Worm (Caenorhabditis elegans) whole organism, L4 larva: ENCODE measurements around the gene F16B12.7.

Source experiments
- F37D6.2 ChIP-seq: sonication (generic microtip); optimal IDR thresholded peaks from 2 replicates; lab custom pipeline; 2016; ENCODE audit warnings: mild to moderate bottlenecking, missing genetic modification characterization, missing compliant biosample characterization
- F44E2.7 ChIP-seq: fragments of 200-800 bp; sonication (Bioruptor generic); IDR thresholded peaks from 2 replicates; pipeline ENCODE4 v2.1.2; 2022; ENCODE audit warnings: missing genetic modification characterization, missing compliant biosample characterization
- F49E8.2 ChIP-seq: sonication (generic microtip); optimal IDR thresholded peaks from 2 replicates; lab custom pipeline; 2016; ENCODE audit warnings: missing compliant biosample characterization, mild to moderate bottlenecking, missing genetic modification characterization, borderline replicate concordance
- T20F7.1 ChIP-seq: fragments of 200-800 bp; sonication (Bioruptor generic); optimal IDR thresholded peaks from 2 replicates; lab custom pipeline; 2018; ENCODE audit warnings: mild to moderate bottlenecking, missing genetic modification characterization, missing compliant biosample characterization
- Y105C5A.15 ChIP-seq: fragments of 200-800 bp; sonication (Bioruptor generic); IDR thresholded peaks from 2 replicates; pipeline ENCODE4 v1.3.6; 2022; ENCODE audit warnings: missing genetic modification characterization, missing compliant biosample characterization
- ZK546.5 ChIP-seq, 2 experiments: sonication (generic microtip); optimal IDR thresholded peaks; 2 replicates each; lab custom pipeline; 2017; ENCODE audit warnings: missing biosample characterization in 2 of 2, missing genetic modification characterization in 2 of 2
- aha-1 ChIP-seq: fragments of 150-350 bp; peaks from one replicate; lab custom pipeline; 2014; ENCODE audit warnings: missing biosample characterization, missing genetic modification characterization
- ama-1 ChIP-seq: fragments of 150-350 bp; optimal IDR thresholded peaks from 2 replicates; lab custom pipeline; 2014; ENCODE audit warnings: inconsistent platforms, mixed read lengths
- ceh-32 ChIP-seq: sonication (generic microtip); optimal IDR thresholded peaks from 2 replicates; lab custom pipeline; 2016; ENCODE audit warnings: mild to moderate bottlenecking, missing genetic modification characterization, missing compliant biosample characterization; ENCODE audit not compliant: poor library complexity
- ceh-44 ChIP-seq: fragments of 200-800 bp; sonication (Bioruptor generic); IDR thresholded peaks from 2 replicates; pipeline ENCODE4 v1.3.6; 2022; ENCODE audit warnings: missing genetic modification reagents, missing genetic modification characterization, missing compliant biosample characterization
- ceh-62 ChIP-seq: sonication (generic microtip); optimal IDR thresholded peaks from 2 replicates; lab custom pipeline; 2017; ENCODE audit warnings: missing biosample characterization, missing genetic modification characterization
- ceh-82 ChIP-seq: sonication (generic microtip); optimal IDR thresholded peaks from 2 replicates; lab custom pipeline; 2017; ENCODE audit warnings: missing biosample characterization, missing genetic modification characterization
- ctbp-1 ChIP-seq: fragments of 200-800 bp; sonication (Bioruptor generic); IDR thresholded peaks from 2 replicates; pipeline ENCODE4 v1.3.6; 2022; ENCODE audit warnings: missing genetic modification reagents, missing genetic modification characterization, missing compliant biosample characterization
- daf-12 ChIP-seq: fragments of 150-350 bp; optimal IDR thresholded peaks from 2 replicates; lab custom pipeline; 2014; ENCODE audit warnings: missing biosample characterization, missing genetic modification reagents, missing genetic modification characterization
- daf-16 ChIP-seq, 3 experiments: sonication (generic microtip); optimal IDR thresholded peaks; 2 replicates each; lab custom pipeline; 2016 to 2017; ENCODE audit warnings: missing genetic modification characterization in 3 of 3, missing genetic modification reagents in 3 of 3, mild to moderate bottlenecking in 2 of 3, missing compliant biosample characterization in 2 of 3, missing biosample characterization in 1 of 3, moderate library complexity in 1 of 3
- daf-19 ChIP-seq: fragments of 200-800 bp; sonication (Bioruptor generic); conservative IDR thresholded peaks from 2 replicates; pipeline ENCODE4 v1.3.6; 2022; ENCODE audit warnings: missing genetic modification characterization, missing compliant biosample characterization
- daf-8 ChIP-seq: fragments of 200-800 bp; sonication (Bioruptor generic); IDR thresholded peaks from 2 replicates; pipeline ENCODE4 v1.3.6; 2022; ENCODE audit warnings: missing genetic modification characterization, missing compliant biosample characterization
- dve-1 ChIP-seq: sonication (generic microtip); optimal IDR thresholded peaks from 2 replicates; lab custom pipeline; 2017; ENCODE audit warnings: antibody characterized with exemption, mild to moderate bottlenecking, missing genetic modification characterization, missing compliant biosample characterization; ENCODE audit not compliant: insufficient read depth
- egl-27 ChIP-seq: sonication (generic microtip); optimal IDR thresholded peaks from 3 replicates; lab custom pipeline; 2017; ENCODE audit warnings: missing biosample characterization, missing genetic modification reagents, missing genetic modification characterization
- egl-43 ChIP-seq: fragments of 200-800 bp; sonication (Bioruptor generic); IDR thresholded peaks from 2 replicates; pipeline ENCODE4 v1.3.6; 2022; ENCODE audit warnings: missing genetic modification reagents, missing genetic modification characterization, missing compliant biosample characterization
- fkh-10 ChIP-seq: fragments of 150-350 bp; optimal IDR thresholded peaks from 2 replicates; lab custom pipeline; 2014; ENCODE audit warnings: missing biosample characterization, missing genetic modification reagents, missing genetic modification characterization
- hmg-1.1 ChIP-seq: fragments of 200-800 bp; sonication (Bioruptor generic); IDR thresholded peaks from 2 replicates; pipeline ENCODE4 v1.3.6; 2022; ENCODE audit warnings: missing genetic modification reagents, missing genetic modification characterization, missing compliant biosample characterization
- lim-7 ChIP-seq: fragments of 200-800 bp; sonication (Bioruptor generic); IDR thresholded peaks from 2 replicates; pipeline ENCODE4 v1.3.6; 2022; ENCODE audit warnings: missing genetic modification characterization, missing compliant biosample characterization
- lin-13 ChIP-seq: fragments of 150-350 bp; optimal IDR thresholded peaks from 2 replicates; lab custom pipeline; 2014; ENCODE audit warnings: missing biosample characterization, missing genetic modification reagents, missing genetic modification characterization
- lin-29 ChIP-seq: fragments of 200-800 bp; sonication (Bioruptor generic); IDR thresholded peaks from 2 replicates; pipeline ENCODE4 v1.3.6; 2022; ENCODE audit warnings: missing genetic modification reagents, missing genetic modification characterization, missing compliant biosample characterization
- mdt-29 ChIP-seq: fragments of 200-800 bp; sonication (Bioruptor generic); IDR thresholded peaks from 2 replicates; pipeline ENCODE4 v1.3.6; 2022; ENCODE audit warnings: missing genetic modification reagents, missing genetic modification characterization, missing compliant biosample characterization
- mes-2 ChIP-seq: sonication (generic microtip); optimal IDR thresholded peaks from 2 replicates; lab custom pipeline; 2016; ENCODE audit warnings: missing genotype, mild to moderate bottlenecking, missing genetic modification characterization, missing compliant biosample characterization; ENCODE audit not compliant: poor library complexity, severe bottlenecking
- mxl-3 ChIP-seq: fragments of 200-800 bp; sonication (Bioruptor generic); optimal IDR thresholded peaks from 2 replicates; lab custom pipeline; 2018; ENCODE audit warnings: mild to moderate bottlenecking, missing genetic modification characterization, missing compliant biosample characterization
- nhr-10 ChIP-seq: fragments of 150-350 bp; optimal IDR thresholded peaks from 2 replicates; lab custom pipeline; 2014; ENCODE audit warnings: missing biosample characterization, missing genetic modification characterization
- nhr-237 ChIP-seq: sonication (generic microtip); optimal IDR thresholded peaks from 2 replicates; lab custom pipeline; 2017; ENCODE audit warnings: missing biosample characterization, missing genetic modification characterization
- nhr-28 ChIP-seq: fragments of 150-350 bp; optimal IDR thresholded peaks from 2 replicates; lab custom pipeline; 2014; ENCODE audit warnings: missing biosample characterization, missing genetic modification characterization
- nhr-41 ChIP-seq: fragments of 200-800 bp; sonication (Bioruptor generic); IDR thresholded peaks from 2 replicates; pipeline ENCODE4 v1.3.6; 2022; ENCODE audit warnings: missing genetic modification reagents, missing genetic modification characterization, missing compliant biosample characterization
- nhr-48 ChIP-seq: sonication (generic microtip); optimal IDR thresholded peaks from 2 replicates; lab custom pipeline; 2016; ENCODE audit warnings: mild to moderate bottlenecking, missing genetic modification characterization, missing compliant biosample characterization
- nhr-6 ChIP-seq: fragments of 150-350 bp; optimal IDR thresholded peaks from 2 replicates; lab custom pipeline; 2014; ENCODE audit warnings: missing biosample characterization, missing genetic modification characterization
- pha-4 ChIP-seq, 2 experiments: fragments of 150-350 bp in 1 of 2; fragments of 200-800 bp in 1 of 2; sonication (Bioruptor generic) in 1 of 2; IDR thresholded peaks in 1 of 2; optimal IDR thresholded peaks in 1 of 2; 2 replicates each; pipeline versions ENCODE4 v1.3.6 to Lab custom; 2014 to 2022; ENCODE audit warnings: missing genetic modification characterization in 2 of 2, missing genetic modification reagents in 2 of 2, missing biosample characterization in 1 of 2, missing compliant biosample characterization in 1 of 2
- pqm-1 ChIP-seq: sonication (generic microtip); optimal IDR thresholded peaks from 2 replicates; lab custom pipeline; 2017; ENCODE audit warnings: missing biosample characterization, missing genetic modification characterization
- rbr-2 ChIP-seq: sonication (generic microtip); optimal IDR thresholded peaks from 2 replicates; lab custom pipeline; 2016; ENCODE audit warnings: missing genotype, missing genetic modification characterization, missing compliant biosample characterization
- saeg-2 ChIP-seq: fragments of 200-800 bp; sonication (Bioruptor generic); IDR thresholded peaks from 2 replicates; pipeline ENCODE4 v1.3.6; 2022; ENCODE audit warnings: missing genetic modification reagents, missing genetic modification characterization, missing compliant biosample characterization
- set-16 ChIP-seq: fragments of 200-800 bp; sonication (Bioruptor generic); IDR thresholded peaks from 2 replicates; pipeline ENCODE4 v1.3.6; 2022; ENCODE audit warnings: missing genetic modification reagents, missing genetic modification characterization, missing compliant biosample characterization
- spr-1 ChIP-seq: sonication (generic microtip); optimal IDR thresholded peaks from 2 replicates; lab custom pipeline; 2016; ENCODE audit warnings: mild to moderate bottlenecking, missing genetic modification characterization, missing compliant biosample characterization
- spr-3 ChIP-seq: fragments of 200-800 bp; sonication (Bioruptor generic); optimal IDR thresholded peaks from 2 replicates; lab custom pipeline; 2018; ENCODE audit warnings: mild to moderate bottlenecking, missing genetic modification characterization, missing compliant biosample characterization
- unc-130 ChIP-seq: sonication (generic microtip); optimal IDR thresholded peaks from 2 replicates; lab custom pipeline; 2016; ENCODE audit warnings: missing genetic modification reagents, missing genetic modification characterization, missing compliant biosample characterization
- unc-39 ChIP-seq: sonication (generic microtip); optimal IDR thresholded peaks from 2 replicates; lab custom pipeline; 2017; ENCODE audit warnings: missing biosample characterization, missing genetic modification characterization
- zag-1 ChIP-seq: fragments of 150-350 bp; optimal IDR thresholded peaks from 2 replicates; lab custom pipeline; 2014; ENCODE audit warnings: missing biosample characterization, missing genetic modification characterization
- zfp-3 ChIP-seq: fragments of 200-800 bp; sonication (Bioruptor generic); conservative IDR thresholded peaks from 2 replicates; pipeline ENCODE4 v1.3.6; 2022; ENCODE audit warnings: missing genetic modification reagents, missing genetic modification characterization, missing compliant biosample characterization
- zip-2 ChIP-seq: fragments of 150-350 bp; optimal IDR thresholded peaks from 2 replicates; lab custom pipeline; 2014; ENCODE audit warnings: missing biosample characterization, missing genetic modification characterization
- ztf-11 ChIP-seq: fragments of 150-350 bp; optimal IDR thresholded peaks from 2 replicates; lab custom pipeline; 2014; ENCODE audit warnings: missing biosample characterization, missing genetic modification characterization

Gene F16B12.7

DNA sequence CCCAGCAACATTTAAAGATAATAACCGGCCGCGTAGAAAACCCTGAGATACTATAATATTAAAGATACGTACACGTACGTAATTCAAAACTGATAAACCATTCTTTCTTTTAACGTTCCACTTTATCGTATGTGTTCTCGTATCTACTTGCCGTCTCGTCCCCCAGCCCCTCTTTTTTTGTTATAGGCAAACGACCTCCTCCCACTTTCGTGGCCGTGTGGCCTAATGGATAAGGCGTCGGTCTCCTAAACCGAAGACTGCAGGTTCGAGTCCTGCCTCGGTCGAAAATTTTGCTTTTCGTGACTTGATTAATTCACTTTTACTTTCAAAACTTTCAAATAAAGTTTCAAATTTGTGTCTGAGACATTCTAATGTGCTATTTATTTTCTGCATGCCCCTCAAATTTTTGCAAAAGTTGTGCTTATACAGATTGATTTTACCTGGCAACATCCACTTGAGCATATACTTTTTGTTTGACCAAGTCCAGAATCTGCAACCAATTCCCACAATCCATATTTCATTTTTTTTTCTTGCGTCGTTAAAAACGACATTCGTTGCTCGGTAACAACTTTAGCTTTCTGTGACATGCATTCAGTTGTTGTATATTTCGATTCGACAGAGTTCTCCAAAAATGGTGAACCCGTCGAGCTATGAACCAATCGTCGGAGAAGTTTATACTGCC lies 7.3 kb downstream of the F16B12.7 start, which contains the start of gene F28H6.7 (continued):
- TF ChIP-seq daf-19 (no peak), nhr-41 (0 out of 2 replicates have a peak, but pooled peaks have one; percentile 64), nhr-48 (tag; lab: Kevin White, UChicago) (no peak), unc-130 (GFP tag; lab: Kevin White, UChicago) (peak; percentile 16), spr-1 (peak; percentile 44), lim-7 (GFP tag; lab: Robert Waterston, UW) (peak; percentile 84), nhr-6 (tag; lab: Kevin White, UChicago) (no peak), ceh-62 (tag; lab: Kevin White, UChicago) (no peak), egl-27 (tag; lab: Kevin White, UChicago) (no peak), daf-8 (GFP tag; lab: Robert Waterston, UW) (no peak), mdt-29 (GFP tag; lab: Robert Waterston, UW) (no peak), unc-39 (tag; lab: Kevin White, UChicago) (no peak), spr-3 (GFP tag; lab: Kevin White, UChicago) (peak; percentile 66), ctbp-1 (GFP tag; lab: Robert Waterston, UW) (no peak; the same call in none of the 2 replicates), ceh-32 (no peak), T20F7.1 (peak; percentile 18), mxl-3 (no peak), aha-1 (no peak), F44E2.7 (0 out of 2 replicates have a peak, but pooled peaks have one; percentile 47), ama-1 (lab: Kevin White, UChicago) (no peak), egl-43 (GFP tag; lab: Robert Waterston, UW) (peak; percentile 92), ZK546.5 (tag; optimal IDR thresholded peaks at IDR 0.05; lab: Kevin White, UChicago) (no peak), zip-2 (tag; lab: Kevin White, UChicago) (no peak), saeg-2 (GFP tag; lab: Robert Waterston, UW) (0 out of 2 replicates have a peak, but pooled peaks have one; percentile 16), rbr-2 (tag; lab: Kevin White, UChicago) (peak; percentile 61), F37D6.2 (tag; lab: Kevin White, UChicago) (peak; percentile 18), F49E8.2 (tag; lab: Kevin White, UChicago) (no peak), pqm-1 (no peak), daf-12 (tag; lab: Kevin White, UChicago) (no peak), ztf-11 (tag; lab: Kevin White, UChicago) (no peak), lin-13 (GFP tag; lab: Kevin White, UChicago) (peak; percentile 26)
- TF ChIP-seq, all 104 proteins: peak for 44

DNA sequence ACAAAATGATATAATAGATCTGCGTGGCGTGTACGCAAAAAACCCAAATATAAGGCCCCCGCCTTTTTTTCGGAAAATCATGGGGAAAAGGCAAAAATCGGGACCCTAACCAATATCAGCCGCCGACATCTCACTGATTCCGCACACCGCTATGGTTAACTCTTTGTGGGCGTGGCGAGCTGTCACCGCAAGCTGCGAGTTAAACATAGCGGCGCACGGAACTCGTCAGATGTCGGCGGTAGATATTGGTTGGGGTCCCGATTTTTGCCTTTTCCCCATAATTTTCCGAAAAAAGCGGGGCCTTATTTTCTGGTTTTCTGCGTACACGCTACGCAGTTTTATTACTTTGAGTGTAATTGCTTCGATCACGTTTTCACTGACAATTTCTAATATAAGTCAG lies 10.4 kb downstream of the F16B12.7 start:
- TF ChIP-seq zag-1 (tag; lab: Kevin White, UChicago) (no peak), set-16 (GFP tag; lab: Robert Waterston, UW) (0 out of 2 replicates have a peak, but pooled peaks have one; percentile 10), F37D6.2 (tag; lab: Kevin White, UChicago) (no peak), pha-4 (GFP tag; IDR thresholded peaks at IDR 0.05; lab: Robert Waterston, UW) (no peak), pha-4 (tag; optimal IDR thresholded peaks at IDR 0.05; lab: Kevin White, UChicago) (no peak), nhr-6 (tag; lab: Kevin White, UChicago) (no peak)

DNA sequence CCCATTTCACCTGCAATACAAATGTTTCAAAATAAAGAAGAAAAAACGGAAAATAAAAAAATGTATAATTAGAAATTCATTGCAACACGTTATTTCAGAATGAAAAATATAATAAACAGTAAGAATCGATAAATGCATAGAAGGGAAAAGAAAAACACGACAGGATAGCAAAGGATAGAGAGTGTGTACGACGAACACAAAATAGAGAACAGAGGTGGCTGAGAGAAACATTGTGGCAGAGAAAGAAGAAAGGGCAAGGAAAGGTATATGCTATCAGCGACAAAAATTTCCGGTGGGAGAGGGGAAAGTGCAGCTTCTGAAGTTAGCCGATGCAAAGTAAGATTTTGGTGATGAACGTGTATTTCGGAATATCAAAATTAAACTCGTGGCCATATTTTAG lies 17.5 kb downstream of the F16B12.7 start, which contains the start of gene F28H6.6:
Gene F28H6.6, minus strand, starts transcription at position 10 of the 400 bp plus-strand sequence.
- TF ChIP-seq ceh-44 (no peak), aha-1 (peak; percentile 65), nhr-237 (no peak), fkh-10 (GFP tag; lab: Kevin White, UChicago) (no peak), nhr-10 (tag; lab: Kevin White, UChicago) (no peak), mes-2 (tag; lab: Kevin White, UChicago) (peak; percentile 32), ctbp-1 (GFP tag; lab: Robert Waterston, UW) (no peak), Y105C5A.15 (GFP tag; lab: Robert Waterston, UW) (no peak), daf-12 (tag; lab: Kevin White, UChicago) (no peak), dve-1 (tag; lab: Kevin White, UChicago) (peak; percentile 5), lin-29 (GFP tag; lab: Robert Waterston, UW) (no peak), ceh-82 (tag; lab: Kevin White, UChicago) (no peak), mdt-29 (GFP tag; lab: Robert Waterston, UW) (0 out of 2 replicates have a peak, but pooled peaks have one; percentile 21), lim-7 (GFP tag; lab: Robert Waterston, UW) (no peak), zfp-3 (no peak), hmg-1.1 (no peak), nhr-28 (peak; percentile 57), daf-16 (GFP tag; optimal IDR thresholded peaks at IDR 0.05; lab: Kevin White, UChicago) (no peak), daf-16 (tag; optimal IDR thresholded peaks at IDR 0.05; lab: Kevin White, UChicago) (peak; percentile 55)
